Fruit fly (Drosophila melanogaster) whole organism, embryonic: Measurements from ENCODE around the gene CCT3.

Experiments used
- Awh ChIP-seq: fragments of 200-800 bp; sonication (Bioruptor generic); IDR thresholded peaks from 2 replicates; pipeline ENCODE4, ENCODE4 v1.3.6; 2022; ENCODE audit warnings: missing biosample characterization, missing genetic modification characterization
- CG11085 ChIP-seq: fragments of 200-800 bp; sonication (Bioruptor generic); IDR thresholded peaks from 2 replicates; pipeline ENCODE4 v1.3.6; 2022; ENCODE audit warnings: missing biosample characterization, missing genetic modification characterization
- CG11398 ChIP-seq: fragments of 200-800 bp; sonication (Bioruptor generic); optimal IDR thresholded peaks from 2 replicates; lab custom pipeline; 2016; ENCODE audit warnings: missing biosample characterization, missing genetic modification characterization
- CG12299 ChIP-seq: fragments of 200-800 bp; sonication (Bioruptor generic); optimal IDR thresholded peaks from 2 replicates; lab custom pipeline; 2018; ENCODE audit warnings: missing biosample characterization, mild to moderate bottlenecking, missing genetic modification characterization
- CG12744 ChIP-seq: fragments of 200-800 bp; sonication (Bioruptor generic); optimal IDR thresholded peaks from 2 replicates; lab custom pipeline; 2016; ENCODE audit warnings: missing biosample characterization, missing genetic modification characterization
- CG13624 ChIP-seq: fragments of 200-800 bp; sonication (Bioruptor generic); optimal IDR thresholded peaks from 2 replicates; lab custom pipeline; 2016; ENCODE audit warnings: missing biosample characterization, missing genetic modification characterization
- CG13894 ChIP-seq: fragments of 200-800 bp; sonication (Bioruptor generic); optimal IDR thresholded peaks from 3 replicates; lab custom pipeline; 2018; ENCODE audit warnings: missing biosample characterization, mild to moderate bottlenecking, missing genetic modification characterization, moderate library complexity
- CG14050 ChIP-seq: fragments of 200-800 bp; sonication (Bioruptor generic); IDR thresholded peaks from 3 replicates; pipeline ENCODE4 v1.3.6; 2022; ENCODE audit warnings: missing biosample characterization, missing genetic modification characterization
- CG15696 ChIP-seq: fragments of 200-800 bp; sonication (Bioruptor generic); optimal IDR thresholded peaks from 2 replicates; lab custom pipeline; 2019; ENCODE audit warnings: missing biosample characterization, mild to moderate bottlenecking, missing genetic modification characterization, moderate library complexity
- CG1603 ChIP-seq: fragments of 200-800 bp; sonication (Bioruptor generic); optimal IDR thresholded peaks from 2 replicates; lab custom pipeline; 2019; ENCODE audit warnings: missing biosample characterization, mild to moderate bottlenecking, missing genetic modification characterization, moderate library complexity
- CG18476 ChIP-seq: fragments of 200-800 bp; sonication (Bioruptor generic); optimal IDR thresholded peaks from 2 replicates; lab custom pipeline; 2016; ENCODE audit warnings: missing biosample characterization, mild to moderate bottlenecking, missing genetic modification characterization
- CG2116 ChIP-seq: fragments of 200-800 bp; sonication (Bioruptor generic); optimal IDR thresholded peaks from 3 replicates; lab custom pipeline; 2018; ENCODE audit warnings: missing biosample characterization, mild to moderate bottlenecking, missing genetic modification characterization
- CG2202 ChIP-seq: fragments of 200-800 bp; sonication (Bioruptor generic); optimal IDR thresholded peaks from 2 replicates; lab custom pipeline; 2018; ENCODE audit warnings: missing biosample characterization, mild to moderate bottlenecking, missing genetic modification characterization
- CG2875 ChIP-seq: fragments of 200-800 bp; sonication (Bioruptor generic); optimal IDR thresholded peaks from 2 replicates; lab custom pipeline; 2017; ENCODE audit warnings: missing biosample characterization, mild to moderate bottlenecking, missing genetic modification characterization, missing genetic modification reagents
- CG32532 ChIP-seq: fragments of 200-800 bp; sonication (Bioruptor generic); IDR thresholded peaks from 2 replicates; pipeline ENCODE4 v1.3.6; 2022; ENCODE audit warnings: missing biosample characterization, missing genetic modification characterization
- CG4820 ChIP-seq: fragments of 200-800 bp; sonication (Bioruptor generic); optimal IDR thresholded peaks from 3 replicates; lab custom pipeline; 2016; ENCODE audit warnings: missing biosample characterization, missing genetic modification characterization
- CG6689 ChIP-seq: fragments of 200-800 bp; sonication (Bioruptor generic); IDR thresholded peaks from 2 replicates; pipeline ENCODE4 v1.3.6; 2022; ENCODE audit warnings: missing biosample characterization, missing genetic modification characterization
- CG6791 ChIP-seq: fragments of 200-800 bp; sonication (Bioruptor generic); IDR thresholded peaks from 3 replicates; pipeline ENCODE4 v1.3.6; 2022; ENCODE audit warnings: missing biosample characterization, missing genetic modification characterization; ENCODE audit not compliant: partially characterized antibody
- CG7372 ChIP-seq: fragments of 200-800 bp; sonication (Bioruptor generic); IDR thresholded peaks from 2 replicates; pipeline ENCODE4 v1.3.6; 2022; ENCODE audit warnings: missing biosample characterization, missing genetic modification characterization
- CG7745 ChIP-seq: fragments of 200-800 bp; sonication (Bioruptor generic); optimal IDR thresholded peaks from 2 replicates; lab custom pipeline; 2018; ENCODE audit warnings: missing biosample characterization, mild to moderate bottlenecking, missing genetic modification characterization, moderate library complexity
- CG7839 ChIP-seq: fragments of 200-800 bp; sonication (Bioruptor generic); optimal IDR thresholded peaks from 3 replicates; lab custom pipeline; 2018; ENCODE audit warnings: missing biosample characterization, mild to moderate bottlenecking, missing genetic modification characterization, moderate library complexity
- CG8290 ChIP-seq, 3 experiments: fragments of 200-800 bp; sonication (Bioruptor generic); optimal IDR thresholded peaks; 2 replicates each; lab custom pipeline; 2016 to 2019; ENCODE audit warnings: missing biosample characterization in 3 of 3, missing genetic modification characterization in 3 of 3, mild to moderate bottlenecking in 2 of 3, moderate library complexity in 1 of 3
- CG8944 ChIP-seq: fragments of 200-800 bp; sonication (Bioruptor generic); optimal IDR thresholded peaks from 3 replicates; lab custom pipeline; 2016; ENCODE audit warnings: missing biosample characterization, missing genetic modification characterization
- CG9817 ChIP-seq: fragments of 200-800 bp; sonication (Bioruptor generic); optimal IDR thresholded peaks from 2 replicates; lab custom pipeline; 2018; ENCODE audit warnings: missing biosample characterization, mild to moderate bottlenecking, missing genetic modification characterization, moderate library complexity
- CrebB ChIP-seq: fragments of 200-800 bp; sonication (Bioruptor generic); optimal IDR thresholded peaks from 3 replicates; lab custom pipeline; 2018; ENCODE audit warnings: missing biosample characterization, mild to moderate bottlenecking, missing genetic modification characterization
- Doc2 ChIP-seq: fragments of 200-800 bp; sonication (Bioruptor generic); IDR thresholded peaks from 2 replicates; pipeline ENCODE4 v1.3.6; 2022; ENCODE audit warnings: missing biosample characterization, missing genetic modification characterization
- Fer3 ChIP-seq: fragments of 200-800 bp; sonication (Bioruptor generic); optimal IDR thresholded peaks from 2 replicates; lab custom pipeline; 2018; ENCODE audit warnings: missing biosample characterization, mild to moderate bottlenecking, missing genetic modification characterization, moderate library complexity
- HHEX ChIP-seq: fragments of 200-800 bp; sonication (Bioruptor generic); optimal IDR thresholded peaks from 3 replicates; lab custom pipeline; 2017; ENCODE audit warnings: missing biosample characterization, mild to moderate bottlenecking, missing genetic modification characterization, missing genetic modification reagents
- Hr3 ChIP-seq: fragments of 200-800 bp; sonication (Bioruptor generic); optimal IDR thresholded peaks from 3 replicates; lab custom pipeline; 2016; ENCODE audit warnings: missing biosample characterization, missing genetic modification characterization
- Med ChIP-seq: fragments of 200-800 bp; sonication (Bioruptor generic); peaks from one replicate; lab custom pipeline; 2016; ENCODE audit warnings: missing biosample characterization, missing genetic modification characterization, mild to moderate bottlenecking, inconsistent platforms, moderate library complexity
- NFAT ChIP-seq: fragments of 200-800 bp; sonication (Bioruptor generic); IDR thresholded peaks from 2 replicates; pipeline ENCODE4 v1.3.6; 2022; ENCODE audit warnings: missing biosample characterization, missing genetic modification characterization
- Ssrp ChIP-seq: fragments of 200-800 bp; sonication (Bioruptor generic); optimal IDR thresholded peaks from 2 replicates; lab custom pipeline; 2018; ENCODE audit warnings: missing biosample characterization, mild to moderate bottlenecking, missing genetic modification characterization, moderate library complexity
- Xbp1 ChIP-seq: fragments of 200-800 bp; sonication (Bioruptor generic); optimal IDR thresholded peaks from 3 replicates; lab custom pipeline; 2016; ENCODE audit warnings: missing biosample characterization, mild to moderate bottlenecking, missing genetic modification characterization
- ase ChIP-seq: fragments of 200-800 bp; sonication (Bioruptor generic); IDR thresholded peaks from 3 replicates; pipeline ENCODE4 v1.3.6; 2022; ENCODE audit warnings: missing biosample characterization, missing genetic modification characterization
- ash1 ChIP-seq: fragments of 200-800 bp; sonication (Bioruptor generic); optimal IDR thresholded peaks from 2 replicates; lab custom pipeline; 2018; ENCODE audit warnings: missing biosample characterization, mild to moderate bottlenecking, missing genetic modification characterization
- bcd ChIP-seq: fragments of 200-800 bp; sonication (Bioruptor generic); optimal IDR thresholded peaks from 2 replicates; lab custom pipeline; 2017; ENCODE audit warnings: missing biosample characterization, mild to moderate bottlenecking, missing genetic modification characterization
- btn ChIP-seq: fragments of 200-800 bp; sonication (Bioruptor generic); optimal IDR thresholded peaks from 2 replicates; lab custom pipeline; 2016; ENCODE audit warnings: missing biosample characterization, missing genetic modification characterization
- gem ChIP-seq: fragments of 200-800 bp; sonication (Bioruptor generic); optimal IDR thresholded peaks from 2 replicates; lab custom pipeline; 2019; ENCODE audit warnings: missing biosample characterization, mild to moderate bottlenecking, missing genetic modification characterization, moderate library complexity
- grau ChIP-seq: fragments of 200-800 bp; optimal IDR thresholded peaks from 3 replicates; lab custom pipeline; 2019; ENCODE audit warnings: missing biosample characterization, mild to moderate bottlenecking, missing genetic modification characterization, moderate library complexity
- hb ChIP-seq: fragments of 200-800 bp; sonication (Bioruptor generic); IDR thresholded peaks from 3 replicates; pipeline ENCODE4 v1.3.6; 2022; ENCODE audit warnings: missing biosample characterization, missing genetic modification characterization; ENCODE audit not compliant: partially characterized antibody
- kni ChIP-seq: fragments of 200-800 bp; sonication (Bioruptor generic); optimal IDR thresholded peaks from 3 replicates; lab custom pipeline; 2017; ENCODE audit warnings: mild to moderate bottlenecking, missing biosample characterization, missing genetic modification reagents, missing genetic modification characterization
- pho ChIP-seq: fragments of 200-800 bp; sonication (Bioruptor generic); optimal IDR thresholded peaks from 2 replicates; lab custom pipeline; 2016; ENCODE audit warnings: missing biosample characterization, missing genetic modification characterization
- pzg ChIP-seq: fragments of 200-800 bp; sonication (Bioruptor generic); optimal IDR thresholded peaks from 3 replicates; lab custom pipeline; 2018; ENCODE audit warnings: missing biosample characterization, mild to moderate bottlenecking, missing genetic modification characterization, moderate library complexity
- repo ChIP-seq: fragments of 200-800 bp; sonication (Bioruptor generic); optimal IDR thresholded peaks from 2 replicates; lab custom pipeline; 2016; ENCODE audit warnings: missing biosample characterization, missing genetic modification characterization
- toy ChIP-seq: fragments of 200-800 bp; sonication (Bioruptor generic); IDR thresholded peaks from 2 replicates; pipeline ENCODE4 v1.3.6; 2022; ENCODE audit warnings: missing biosample characterization, missing genetic modification characterization
- yki ChIP-seq: fragments of >200 bp; optimal IDR thresholded peaks from 3 replicates; lab custom pipeline; 2018
- zen ChIP-seq: fragments of 200-800 bp; sonication (Bioruptor generic); optimal IDR thresholded peaks from 3 replicates; lab custom pipeline; 2018; ENCODE audit warnings: missing biosample characterization, mild to moderate bottlenecking, missing genetic modification characterization, moderate library complexity

Gene CCT3

DNA sequence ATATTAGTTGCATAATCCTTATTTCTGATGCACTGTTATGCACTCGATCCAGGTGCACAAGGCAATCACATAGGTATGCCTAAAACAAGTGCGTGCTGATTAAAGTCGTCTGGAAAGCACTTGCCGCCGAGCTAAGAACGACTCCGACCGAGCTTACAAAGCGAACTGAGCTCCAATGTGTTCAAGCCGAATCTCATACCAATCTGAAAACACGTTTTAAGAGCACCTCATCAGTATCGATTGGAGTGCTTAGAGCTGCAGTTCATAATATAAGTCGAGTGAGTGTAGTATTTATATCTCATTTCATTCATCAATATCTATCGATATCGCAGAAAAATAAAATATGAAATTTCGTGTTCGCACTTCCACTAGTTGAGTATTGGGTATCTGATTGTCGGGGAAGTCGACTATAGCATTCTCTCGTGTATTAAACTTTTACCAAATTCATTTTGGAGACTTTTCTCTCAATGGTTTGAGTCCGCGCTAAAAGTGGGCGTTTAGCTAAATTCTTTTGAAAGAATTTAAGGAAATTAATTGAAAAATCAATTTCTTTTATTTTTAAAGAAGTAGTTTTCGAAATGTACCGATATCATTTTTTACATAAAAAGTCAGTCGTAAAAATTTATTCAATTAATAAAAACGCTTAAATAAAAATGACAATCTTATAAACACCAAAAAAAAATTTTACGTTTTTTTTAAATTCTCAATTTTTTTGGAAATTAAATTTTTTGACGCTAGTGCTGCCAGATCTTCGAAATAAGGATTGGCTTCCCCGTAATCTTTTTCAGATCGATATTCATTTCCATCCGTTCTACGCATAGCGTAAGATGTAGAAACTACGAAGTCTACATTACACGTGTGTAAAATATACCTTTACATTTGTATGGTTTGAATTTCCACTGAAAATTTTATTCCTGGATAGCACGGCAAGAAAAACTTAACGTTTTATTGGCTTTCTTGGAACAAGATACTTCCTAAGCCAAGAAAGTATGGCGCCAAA is 8.4 kb downstream of the CCT3 start, which contains the start of gene modSP (continued):
- TF ChIP-seq CG6791 (GFP tag; lab: Robert Waterston, UW), result peak; percentile 81
- TF ChIP-seq Ssrp (tag; lab: Kevin White, UChicago), result no peak
- TF ChIP-seq CG7839 (tag; lab: Kevin White, UChicago), result no peak
- peak; percentile 6 for TF ChIP-seq Fer3 (tag; lab: Kevin White, UChicago)
- TF ChIP-seq yki (lab: Kevin White, UChicago), result no peak
- peak; percentile 48 for TF ChIP-seq CG13894 (tag; lab: Kevin White, UChicago)
- TF ChIP-seq repo (GFP tag; lab: Kevin White, UChicago), result no peak
- TF ChIP-seq CG8290 (GFP tag; optimal IDR thresholded peaks at IDR 0.05; lab: Kevin White, UChicago), result peak; percentile 56
- peak; percentile 72 to 79 for TF ChIP-seq CG8290 (tag; optimal IDR thresholded peaks at IDR 0.05; lab: Kevin White, UChicago)
- TF ChIP-seq CG18476 (GFP tag; lab: Kevin White, UChicago), result peak; percentile 28
- TF ChIP-seq CG6689, result no peak; the same call in 1 of the 2 replicates
- TF ChIP-seq toy (GFP tag; lab: Robert Waterston, UW), result no peak
- peak; percentile 47 for TF ChIP-seq Xbp1 (GFP tag; lab: Kevin White, UChicago)
- peak; percentile 34 for TF ChIP-seq kni
- TF ChIP-seq CG32532, result no peak; the same call in 1 of the 2 replicates
- no peak for TF ChIP-seq pho
- no peak for TF ChIP-seq HHEX (GFP tag; lab: Kevin White, UChicago)
- TF ChIP-seq zen (tag; lab: Kevin White, UChicago), result peak; percentile 19
- no peak for TF ChIP-seq CG11398 (GFP tag; lab: Kevin White, UChicago)
- peak; percentile 42 for TF ChIP-seq CG2116 (GFP tag; lab: Kevin White, UChicago)
- TF ChIP-seq Hr3 (GFP tag; lab: Kevin White, UChicago), result peak; percentile 38
- 0 out of 2 replicates have a peak, but pooled peaks have one; percentile 32 for TF ChIP-seq NFAT (GFP tag; lab: Robert Waterston, UW)
- peak; percentile 55 for TF ChIP-seq gem
- peak; percentile 69 for TF ChIP-seq hb (GFP tag; lab: Robert Waterston, UW)
- TF ChIP-seq CG12744 (GFP tag; lab: Kevin White, UChicago), result peak; percentile 6
- 0 out of 2 replicates have a peak, but pooled peaks have one; percentile 15 for TF ChIP-seq CG11085
- TF ChIP-seq CG9817 (tag; lab: Kevin White, UChicago), result peak; percentile 7
- TF ChIP-seq CG1603, result peak; percentile 73
- peak; percentile 20 for TF ChIP-seq grau
- no peak for TF ChIP-seq btn
- TF ChIP-seq pzg (GFP tag; lab: Kevin White, UChicago), result peak; percentile 23
- TF ChIP-seq Doc2, result no peak
- peak; percentile 1 for TF ChIP-seq CG12299 (tag; lab: Kevin White, UChicago)
- no peak for TF ChIP-seq CG2202 (tag; lab: Kevin White, UChicago)
- TF ChIP-seq CG8944 (GFP tag; lab: Kevin White, UChicago), result no peak
- TF ChIP-seq Med, result peak; percentile 75
- TF ChIP-seq CG15696, result peak; percentile 14
- TF ChIP-seq ash1, result no peak
- no peak for TF ChIP-seq CG2875
- TF ChIP-seq CG13624, result peak; percentile 36
- TF ChIP-seq ase (GFP tag; lab: Robert Waterston, UW), result 0 out of 3 replicates have a peak, but pooled peaks have one; percentile 39
- TF ChIP-seq CG7745, result no peak
- TF ChIP-seq CG4820 (GFP tag; lab: Kevin White, UChicago), result no peak
- 0 out of 2 replicates have a peak, but pooled peaks have one; percentile 9 for TF ChIP-seq CG7372 (GFP tag; lab: Robert Waterston, UW)
- TF ChIP-seq CrebB (tag; lab: Kevin White, UChicago), result no peak
- TF ChIP-seq Awh (GFP tag; lab: Robert Waterston, UW), result 0 out of 2 replicates have a peak, but pooled peaks have one; percentile 13
- TF ChIP-seq bcd (GFP tag; lab: Kevin White, UChicago), result peak; percentile 31
- no peak; the same call in 2 of the 3 replicates for TF ChIP-seq CG14050 (GFP tag; lab: Robert Waterston, UW)
